Worm (Caenorhabditis elegans) whole organism, young adult: Measurements from ENCODE around the gene F28B4.4.

Experiments
- F23B12.7 ChIP-seq: sonication (generic microtip); optimal IDR thresholded peaks from 2 replicates; lab custom pipeline; 2017; ENCODE audit warnings: missing genetic modification characterization, mild to moderate bottlenecking, missing compliant biosample characterization, antibody characterized with exemption, moderate library complexity; ENCODE audit not compliant: insufficient read depth
- F33H1.4 ChIP-seq: fragments of 200-800 bp; sonication (Bioruptor generic); IDR thresholded peaks from 2 replicates; pipeline ENCODE4 v1.3.6; 2022; ENCODE audit warnings: missing genetic modification reagents, missing genetic modification characterization, missing compliant biosample characterization
- K12H6.12 ChIP-seq: fragments of 200-800 bp; sonication (Bioruptor generic); optimal IDR thresholded peaks from 2 replicates; lab custom pipeline; 2018; ENCODE audit warnings: mild to moderate bottlenecking, missing genetic modification characterization, missing compliant biosample characterization
- T26A5.8 ChIP-seq: sonication (generic microtip); optimal IDR thresholded peaks from 2 replicates; lab custom pipeline; 2016; ENCODE audit warnings: missing genetic modification characterization, missing compliant biosample characterization
- Y56A3A.18 ChIP-seq: fragments of 200-800 bp; sonication (Bioruptor generic); IDR thresholded peaks from 2 replicates; pipeline ENCODE4 v1.3.6; 2022; ENCODE audit warnings: missing genetic modification reagents, missing genetic modification characterization, missing compliant biosample characterization
- Y67H2A.10 ChIP-seq: fragments of 200-800 bp; sonication (Bioruptor generic); conservative IDR thresholded peaks from 2 replicates; pipeline ENCODE4 v1.3.6; 2022; ENCODE audit warnings: missing genetic modification reagents, missing genetic modification characterization, missing compliant biosample characterization
- ZK185.1 ChIP-seq: sonication (generic microtip); optimal IDR thresholded peaks from 2 replicates; lab custom pipeline; 2016; ENCODE audit warnings: mild to moderate bottlenecking, missing genetic modification characterization, missing compliant biosample characterization; ENCODE audit not compliant: poor library complexity, severe bottlenecking
- attf-5 ChIP-seq: fragments of 200-800 bp; sonication (Bioruptor generic); optimal IDR thresholded peaks from 2 replicates; lab custom pipeline; 2018; ENCODE audit warnings: mild to moderate bottlenecking, missing genetic modification characterization, missing compliant biosample characterization
- attf-6 ChIP-seq: fragments of 200-800 bp; sonication (Bioruptor generic); IDR thresholded peaks from 2 replicates; pipeline ENCODE4 v1.3.6; 2022; ENCODE audit warnings: missing genetic modification reagents, missing genetic modification characterization, missing compliant biosample characterization
- bed-1 ChIP-seq: fragments of 200-800 bp; sonication (Bioruptor generic); IDR thresholded peaks from 2 replicates; pipeline ENCODE4 v1.3.6; 2022; ENCODE audit warnings: missing genetic modification reagents, missing genetic modification characterization, missing compliant biosample characterization
- bed-2 ChIP-seq: fragments of 200-800 bp; sonication (Bioruptor generic); IDR thresholded peaks from 2 replicates; pipeline ENCODE4 v1.3.6; 2022; ENCODE audit warnings: missing genetic modification reagents, missing genetic modification characterization, missing compliant biosample characterization
- ceh-40 ChIP-seq: fragments of 200-800 bp; sonication (Bioruptor generic); IDR thresholded peaks from 2 replicates; pipeline ENCODE4 v1.3.6; 2022; ENCODE audit warnings: missing genetic modification characterization, missing compliant biosample characterization
- ceh-91 ChIP-seq: fragments of 200-800 bp; sonication (Bioruptor generic); IDR thresholded peaks from 2 replicates; pipeline ENCODE4 v1.3.6; 2022; ENCODE audit warnings: missing genetic modification reagents, missing genetic modification characterization, missing compliant biosample characterization
- egl-18 ChIP-seq: fragments of 200-800 bp; sonication (Bioruptor generic); IDR thresholded peaks from 2 replicates; pipeline ENCODE4 v1.3.6; 2022; ENCODE audit warnings: missing genetic modification reagents, missing genetic modification characterization, missing compliant biosample characterization
- ets-4 ChIP-seq: fragments of 200-800 bp; sonication (Bioruptor generic); optimal IDR thresholded peaks from 2 replicates; lab custom pipeline; 2018; ENCODE audit warnings: mild to moderate bottlenecking, missing genetic modification characterization, missing compliant biosample characterization
- fkh-3 ChIP-seq: sonication (generic microtip); optimal IDR thresholded peaks from 2 replicates; lab custom pipeline; 2016; ENCODE audit warnings: mild to moderate bottlenecking, missing genetic modification characterization, missing compliant biosample characterization
- gei-17 ChIP-seq: fragments of 200-800 bp; sonication (Bioruptor generic); optimal IDR thresholded peaks from 2 replicates; lab custom pipeline; 2018; ENCODE audit warnings: mild to moderate bottlenecking, missing genetic modification characterization, missing compliant biosample characterization
- hlh-26 ChIP-seq: fragments of 200-800 bp; sonication (Bioruptor generic); conservative IDR thresholded peaks from 2 replicates; pipeline ENCODE4 v1.3.6; 2022; ENCODE audit warnings: missing genetic modification reagents, missing genetic modification characterization, missing compliant biosample characterization
- hmg-1.2 ChIP-seq: fragments of 200-800 bp; sonication (Bioruptor generic); IDR thresholded peaks from 2 replicates; pipeline ENCODE4 v1.3.6; 2022; ENCODE audit warnings: missing genetic modification reagents, missing genetic modification characterization, missing compliant biosample characterization
- lir-1 ChIP-seq: fragments of 200-800 bp; sonication (Bioruptor generic); conservative IDR thresholded peaks from 2 replicates; pipeline ENCODE4 v1.3.6; 2022; ENCODE audit warnings: missing genetic modification reagents, missing genetic modification characterization, missing compliant biosample characterization
- lsl-1 ChIP-seq: fragments of 200-800 bp; sonication (Bioruptor generic); optimal IDR thresholded peaks from 2 replicates; lab custom pipeline; 2018; ENCODE audit warnings: mild to moderate bottlenecking, missing genetic modification characterization, moderate library complexity, missing compliant biosample characterization
- madf-3 ChIP-seq: fragments of 200-800 bp; sonication (Bioruptor generic); IDR thresholded peaks from 2 replicates; pipeline ENCODE4 v1.3.6; 2022; ENCODE audit warnings: missing genetic modification reagents, missing genetic modification characterization, missing compliant biosample characterization
- mes-4 ChIP-seq: sonication (generic microtip); optimal IDR thresholded peaks from 2 replicates; lab custom pipeline; 2016; ENCODE audit warnings: missing genotype, missing genetic modification characterization, missing compliant biosample characterization
- nhr-27 ChIP-seq: fragments of 200-800 bp; sonication (Bioruptor generic); optimal IDR thresholded peaks from 2 replicates; lab custom pipeline; 2018; ENCODE audit warnings: mild to moderate bottlenecking, missing genetic modification characterization, moderate library complexity, missing compliant biosample characterization
- pha-4 ChIP-seq: fragments of 150-350 bp; sonication (generic microtip); optimal IDR thresholded peaks from 2 replicates; lab custom pipeline; 2014; ENCODE audit warnings: missing biosample characterization, missing genetic modification reagents, missing genetic modification characterization
- somi-1 ChIP-seq: fragments of 200-800 bp; sonication (Bioruptor generic); optimal IDR thresholded peaks from 2 replicates; lab custom pipeline; 2018; ENCODE audit warnings: mild to moderate bottlenecking, missing genetic modification characterization, missing compliant biosample characterization
- zfh-2 ChIP-seq: fragments of 200-800 bp; sonication (Bioruptor generic); conservative IDR thresholded peaks from 2 replicates; pipeline ENCODE4 v1.3.6; 2022; ENCODE audit warnings: missing genetic modification reagents, missing genetic modification characterization, missing compliant biosample characterization
- ztf-18 ChIP-seq: sonication (generic microtip); optimal IDR thresholded peaks from 2 replicates; lab custom pipeline; 2016; ENCODE audit warnings: missing genotype, mild to moderate bottlenecking, missing genetic modification characterization, missing compliant biosample characterization
- ztf-3 ChIP-seq: fragments of 200-800 bp; sonication (Bioruptor generic); optimal IDR thresholded peaks from 2 replicates; lab custom pipeline; 2018; ENCODE audit warnings: mild to moderate bottlenecking, missing genetic modification characterization, missing compliant biosample characterization

The F28B4.4 gene

ce11 chrX:3202350-3202749, 7.1 kb downstream of the F28B4.4 start:
- no peak for TF ChIP-seq ceh-40
- TF ChIP-seq ets-4 (GFP tag; lab: Kevin White, UChicago) = no peak
- TF ChIP-seq somi-1 = no peak
- no peak for TF ChIP-seq gei-17 (GFP tag; lab: Kevin White, UChicago)
- no peak for TF ChIP-seq F33H1.4 (GFP tag; lab: Robert Waterston, UW)
- TF ChIP-seq zfh-2 (GFP tag; lab: Robert Waterston, UW) = no peak
- TF ChIP-seq attf-5 (GFP tag; lab: Kevin White, UChicago) = no peak
- no peak for TF ChIP-seq F23B12.7 (tag; lab: Kevin White, UChicago)
- no peak for TF ChIP-seq ztf-18
- TF ChIP-seq Y67H2A.10 (GFP tag; lab: Robert Waterston, UW) = no peak
- no peak for TF ChIP-seq fkh-3 (tag; lab: Kevin White, UChicago)
- no peak for TF ChIP-seq lir-1 (GFP tag; lab: Robert Waterston, UW)
- TF ChIP-seq bed-2 = no peak

ce11 chrX:3199249-3199648, 10.2 kb downstream of the F28B4.4 start, which contains the start of gene fax-1:
TSS of gene fax-1 (minus strand) at chrX:3199349.
- TF ChIP-seq zfh-2 (GFP tag; lab: Robert Waterston, UW) (0 out of 2 replicates have a peak, but pooled peaks have one; percentile 8), hlh-26 (GFP tag; lab: Robert Waterston, UW) (no peak)
- TF ChIP-seq, all 124 proteins: peak for 1

ce11 chrX:3197319-3197718, 12.1 kb downstream of the F28B4.4 start:
- no peak for TF ChIP-seq ZK185.1 (tag; lab: Kevin White, UChicago)
- peak; percentile 80 for TF ChIP-seq zfh-2 (GFP tag; lab: Robert Waterston, UW)

- TF ChIP-seq mes-4 (tag; lab: Kevin White, UChicago) (no peak), ztf-3 (GFP tag; lab: Kevin White, UChicago) (no peak), hmg-1.2 (GFP tag; lab: Robert Waterston, UW) (no peak), T26A5.8 (tag; lab: Kevin White, UChicago) (no peak), somi-1 (no peak), Y67H2A.10 (GFP tag; lab: Robert Waterston, UW) (no peak), egl-18 (GFP tag; lab: Robert Waterston, UW) (no peak), Y56A3A.18 (GFP tag; lab: Robert Waterston, UW) (no peak), hlh-26 (GFP tag; lab: Robert Waterston, UW) (no peak), K12H6.12 (peak; percentile 29), zfh-2 (GFP tag; lab: Robert Waterston, UW) (peak; percentile 20; the same call in 1 of the 2 replicates), pha-4 (no peak), bed-1 (GFP tag; lab: Robert Waterston, UW) (no peak)
- TF ChIP-seq, all 124 proteins: peak for 2
These were observed 17.9 kb downstream of the F28B4.4 start for ce11 chrX:3191353-3192065.

- TF ChIP-seq nhr-27 (tag; lab: Kevin White, UChicago) = no peak
These were observed 19.2 kb downstream of the F28B4.4 start for ce11 chrX:3190193-3190592.

ce11 chrX:3184649-3185048, 24.8 kb downstream of the F28B4.4 start:
- no peak for TF ChIP-seq ceh-91 (GFP tag; lab: Robert Waterston, UW)
- no peak for TF ChIP-seq lsl-1 (GFP tag; lab: Kevin White, UChicago)
- no peak for TF ChIP-seq attf-6 (GFP tag; lab: Robert Waterston, UW)
- no peak for TF ChIP-seq madf-3 (GFP tag; lab: Robert Waterston, UW)
- TF ChIP-seq, all 124 proteins: peak for 0
